Worm (Caenorhabditis elegans) whole organism, L4 larva: ENCODE data around the gene C05D12.3.

ENCODE experiments used
- F26F4.8 ChIP-seq: fragments of 200-800 bp; sonication (Bioruptor generic); conservative IDR thresholded peaks from 2 replicates; pipeline ENCODE4 v1.3.6; 2022; ENCODE audit warnings: missing genetic modification characterization, missing compliant biosample characterization
- R02D3.7 ChIP-seq: fragments of 150-350 bp; sonication (generic microtip); optimal IDR thresholded peaks from 3 replicates; lab custom pipeline; 2014; ENCODE audit warnings: missing biosample characterization, missing genetic modification characterization
- aha-1 ChIP-seq: fragments of 150-350 bp; peaks from one replicate; lab custom pipeline; 2014; ENCODE audit warnings: missing biosample characterization, missing genetic modification characterization
- ama-1 ChIP-seq: fragments of 150-350 bp; optimal IDR thresholded peaks from 2 replicates; lab custom pipeline; 2014; ENCODE audit warnings: inconsistent platforms, mixed read lengths
- ceh-32 ChIP-seq: sonication (generic microtip); optimal IDR thresholded peaks from 2 replicates; lab custom pipeline; 2016; ENCODE audit warnings: mild to moderate bottlenecking, missing genetic modification characterization, missing compliant biosample characterization; ENCODE audit not compliant: poor library complexity
- ceh-82 ChIP-seq: sonication (generic microtip); optimal IDR thresholded peaks from 2 replicates; lab custom pipeline; 2017; ENCODE audit warnings: missing biosample characterization, missing genetic modification characterization
- ces-1 ChIP-seq: fragments of 150-350 bp; sonication (generic microtip); optimal IDR thresholded peaks from 4 replicates; lab custom pipeline; 2014; ENCODE audit warnings: missing biosample characterization, missing genetic modification reagents, missing genetic modification characterization
- daf-16 ChIP-seq, 3 experiments: sonication (generic microtip); optimal IDR thresholded peaks; 2 replicates each; lab custom pipeline; 2016 to 2017; ENCODE audit warnings: missing genetic modification characterization in 3 of 3, missing genetic modification reagents in 3 of 3, mild to moderate bottlenecking in 2 of 3, missing compliant biosample characterization in 2 of 3, missing biosample characterization in 1 of 3, moderate library complexity in 1 of 3
- daf-19 ChIP-seq: fragments of 200-800 bp; sonication (Bioruptor generic); conservative IDR thresholded peaks from 2 replicates; pipeline ENCODE4 v1.3.6; 2022; ENCODE audit warnings: missing genetic modification characterization, missing compliant biosample characterization
- daf-8 ChIP-seq: fragments of 200-800 bp; sonication (Bioruptor generic); IDR thresholded peaks from 2 replicates; pipeline ENCODE4 v1.3.6; 2022; ENCODE audit warnings: missing genetic modification characterization, missing compliant biosample characterization
- dmd-6 ChIP-seq: fragments of 200-800 bp; sonication (Bioruptor generic); IDR thresholded peaks from 2 replicates; pipeline ENCODE4 v1.3.6; 2022; ENCODE audit warnings: missing genetic modification reagents, missing genetic modification characterization, missing compliant biosample characterization
- dve-1 ChIP-seq: sonication (generic microtip); optimal IDR thresholded peaks from 2 replicates; lab custom pipeline; 2017; ENCODE audit warnings: antibody characterized with exemption, mild to moderate bottlenecking, missing genetic modification characterization, missing compliant biosample characterization; ENCODE audit not compliant: insufficient read depth
- egl-43 ChIP-seq: fragments of 200-800 bp; sonication (Bioruptor generic); IDR thresholded peaks from 2 replicates; pipeline ENCODE4 v1.3.6; 2022; ENCODE audit warnings: missing genetic modification reagents, missing genetic modification characterization, missing compliant biosample characterization
- gei-8 ChIP-seq: fragments of 200-800 bp; sonication (Bioruptor generic); optimal IDR thresholded peaks from 2 replicates; lab custom pipeline; 2018; ENCODE audit warnings: mild to moderate bottlenecking, missing genetic modification characterization, missing compliant biosample characterization
- hlh-11 ChIP-seq: fragments of 200-800 bp; sonication (Bioruptor generic); optimal IDR thresholded peaks from 2 replicates; lab custom pipeline; 2018; ENCODE audit warnings: mild to moderate bottlenecking, missing genetic modification characterization, missing compliant biosample characterization
- jun-1 ChIP-seq: fragments of 150-350 bp; optimal IDR thresholded peaks from 2 replicates; lab custom pipeline; 2014; ENCODE audit warnings: missing biosample characterization, missing genetic modification reagents, missing genetic modification characterization
- lin-1 ChIP-seq: fragments of 200-800 bp; sonication (Bioruptor generic); IDR thresholded peaks from 2 replicates; pipeline ENCODE4 v1.3.6; 2022; ENCODE audit warnings: missing genetic modification reagents, missing genetic modification characterization, missing compliant biosample characterization
- lsy-2 ChIP-seq, 2 experiments: fragments of 150-350 bp in 1 of 2; sonication (generic microtip) in 1 of 2; optimal IDR thresholded peaks; 2 replicates each; lab custom pipeline; 2014 to 2017; ENCODE audit warnings: missing biosample characterization in 2 of 2, missing genetic modification characterization in 2 of 2
- madf-9 ChIP-seq: fragments of 200-800 bp; sonication (Bioruptor generic); conservative IDR thresholded peaks from 2 replicates; pipeline ENCODE4 v1.3.6; 2022; ENCODE audit warnings: missing genetic modification reagents, missing genetic modification characterization, missing compliant biosample characterization
- mdl-1 ChIP-seq, 2 experiments: fragments of 150-350 bp in 1 of 2; sonication (generic microtip) in 1 of 2; optimal IDR thresholded peaks; 2 replicates each; lab custom pipeline; 2014 to 2017; ENCODE audit warnings: missing biosample characterization in 2 of 2, missing genetic modification characterization in 2 of 2
- mxl-3 ChIP-seq: fragments of 200-800 bp; sonication (Bioruptor generic); optimal IDR thresholded peaks from 2 replicates; lab custom pipeline; 2018; ENCODE audit warnings: mild to moderate bottlenecking, missing genetic modification characterization, missing compliant biosample characterization
- nhr-11 ChIP-seq: fragments of 150-350 bp; optimal IDR thresholded peaks from 2 replicates; lab custom pipeline; 2014; ENCODE audit warnings: missing biosample characterization, missing genetic modification characterization
- nhr-237 ChIP-seq: sonication (generic microtip); optimal IDR thresholded peaks from 2 replicates; lab custom pipeline; 2017; ENCODE audit warnings: missing biosample characterization, missing genetic modification characterization
- nhr-28 ChIP-seq: fragments of 150-350 bp; optimal IDR thresholded peaks from 2 replicates; lab custom pipeline; 2014; ENCODE audit warnings: missing biosample characterization, missing genetic modification characterization
- nhr-42 ChIP-seq: fragments of 200-800 bp; sonication (Bioruptor generic); IDR thresholded peaks from 2 replicates; pipeline ENCODE4 v1.3.6; 2022; ENCODE audit warnings: missing genetic modification characterization, missing compliant biosample characterization
- nhr-76 ChIP-seq: fragments of 150-350 bp; optimal IDR thresholded peaks from 2 replicates; lab custom pipeline; 2014; ENCODE audit warnings: missing biosample characterization, missing genetic modification characterization
- nhr-77 ChIP-seq: fragments of 150-350 bp; optimal IDR thresholded peaks from 2 replicates; lab custom pipeline; 2014; ENCODE audit warnings: missing biosample characterization, missing genetic modification characterization
- pha-4 ChIP-seq, 2 experiments: fragments of 150-350 bp in 1 of 2; fragments of 200-800 bp in 1 of 2; sonication (Bioruptor generic) in 1 of 2; IDR thresholded peaks in 1 of 2; optimal IDR thresholded peaks in 1 of 2; 2 replicates each; pipeline versions ENCODE4 v1.3.6 to Lab custom; 2014 to 2022; ENCODE audit warnings: missing genetic modification characterization in 2 of 2, missing genetic modification reagents in 2 of 2, missing biosample characterization in 1 of 2, missing compliant biosample characterization in 1 of 2
- pqm-1 ChIP-seq: sonication (generic microtip); optimal IDR thresholded peaks from 2 replicates; lab custom pipeline; 2017; ENCODE audit warnings: missing biosample characterization, missing genetic modification characterization
- snpc-4 ChIP-seq: fragments of 150-350 bp; optimal IDR thresholded peaks from 2 replicates; lab custom pipeline; 2014; ENCODE audit warnings: missing biosample characterization, missing genetic modification characterization
- tag-97 ChIP-seq: fragments of 200-800 bp; sonication (Bioruptor generic); IDR thresholded peaks from 2 replicates; pipeline ENCODE4 v1.3.6; 2022; ENCODE audit warnings: missing genetic modification characterization, missing compliant biosample characterization
- unc-62 ChIP-seq, 3 experiments: fragments of 150-350 bp in 1 of 3; sonication (generic microtip); optimal IDR thresholded peaks in 2 of 3; peaks in 1 of 3; 1 replicate in 1 of 3; 2 replicates in 2 of 3; lab custom pipeline; 2014 to 2017; ENCODE audit warnings: missing biosample characterization in 3 of 3, missing genetic modification characterization in 3 of 3, missing genetic modification reagents in 3 of 3, missing genotype in 1 of 3
- zfp-3 ChIP-seq: fragments of 200-800 bp; sonication (Bioruptor generic); conservative IDR thresholded peaks from 2 replicates; pipeline ENCODE4 v1.3.6; 2022; ENCODE audit warnings: missing genetic modification reagents, missing genetic modification characterization, missing compliant biosample characterization
- ztf-7 ChIP-seq: fragments of 150-350 bp; optimal IDR thresholded peaks from 2 replicates; lab custom pipeline; 2014; ENCODE audit warnings: missing biosample characterization, missing genetic modification characterization

The C05D12.3 gene

DNA sequence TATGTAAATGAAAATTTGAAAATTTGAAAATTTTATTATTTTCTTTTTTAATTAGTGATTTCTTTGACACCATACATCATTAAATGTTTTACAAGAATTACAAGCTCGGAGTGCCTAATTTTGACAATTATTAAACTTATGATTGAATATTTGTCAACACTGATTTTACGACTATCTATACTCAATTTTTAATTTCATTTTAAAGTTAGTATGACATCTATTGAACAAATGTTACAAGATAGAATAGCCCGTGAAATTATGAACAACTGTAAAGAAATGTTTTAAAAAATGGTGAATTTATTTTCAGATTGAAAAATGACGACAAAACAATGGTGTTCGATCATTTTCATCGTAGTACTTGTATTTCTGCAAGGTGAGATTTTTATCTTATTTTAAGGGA is 7.1 kb upstream of the C05D12.3 start, which contains the start of gene C05D12.2:
TSS of gene C05D12.2 (plus strand) at position 301 of the 400 bp plus-strand sequence.
- TF ChIP-seq aha-1 (tag; lab: Kevin White, UChicago), result peak; percentile 47
- no peak for TF ChIP-seq daf-19 (GFP tag; lab: Robert Waterston, UW)
- no peak for TF ChIP-seq ces-1 (GFP tag; lab: Kevin White, UChicago)
- no peak for TF ChIP-seq pha-4 (GFP tag; IDR thresholded peaks at IDR 0.05; lab: Robert Waterston, UW)
- no peak for TF ChIP-seq pha-4 (tag; optimal IDR thresholded peaks at IDR 0.05; lab: Kevin White, UChicago)
- TF ChIP-seq, all 104 proteins: peak for 1

- peak; percentile 78 for TF ChIP-seq nhr-77
- peak; percentile 44 for TF ChIP-seq hlh-11 (tag; lab: Kevin White, UChicago)
- no peak for TF ChIP-seq nhr-237
- TF ChIP-seq egl-43 (GFP tag; lab: Robert Waterston, UW), result no peak
- peak; percentile 55 for TF ChIP-seq dve-1
- TF ChIP-seq nhr-76 (tag; lab: Kevin White, UChicago), result no peak
- TF ChIP-seq daf-16 (GFP tag; optimal IDR thresholded peaks at IDR 0.05; lab: Kevin White, UChicago), result no peak
- TF ChIP-seq daf-16 (tag; optimal IDR thresholded peaks at IDR 0.05; lab: Kevin White, UChicago), result peak; percentile 72
- TF ChIP-seq pqm-1, result peak; percentile 84
- no peak for TF ChIP-seq ceh-32 (tag; lab: Kevin White, UChicago)
- TF ChIP-seq dmd-6 (GFP tag; lab: Robert Waterston, UW), result peak; percentile 64
- no peak for TF ChIP-seq ama-1 (lab: Kevin White, UChicago)
- TF ChIP-seq mdl-1 (tag; optimal IDR thresholded peaks at IDR 0.05; lab: Kevin White, UChicago), result peak in 1 of 2 experiments; percentile 6
- TF ChIP-seq nhr-28 (tag; lab: Kevin White, UChicago), result peak; percentile 85
- no peak for TF ChIP-seq snpc-4 (tag; lab: Kevin White, UChicago)
Observed at ce11 chrII:11418476-11418875, 6.6 kb upstream of the C05D12.3 start.

ce11 chrII:11424032-11424431 is 1.0 kb upstream of the C05D12.3 start:
- TF ChIP-seq nhr-28 (tag; lab: Kevin White, UChicago) (peak; percentile 47), pqm-1 (peak; percentile 75), daf-19 (GFP tag; lab: Robert Waterston, UW) (no peak)
- TF ChIP-seq, all 104 proteins: peak for 2

DNA sequence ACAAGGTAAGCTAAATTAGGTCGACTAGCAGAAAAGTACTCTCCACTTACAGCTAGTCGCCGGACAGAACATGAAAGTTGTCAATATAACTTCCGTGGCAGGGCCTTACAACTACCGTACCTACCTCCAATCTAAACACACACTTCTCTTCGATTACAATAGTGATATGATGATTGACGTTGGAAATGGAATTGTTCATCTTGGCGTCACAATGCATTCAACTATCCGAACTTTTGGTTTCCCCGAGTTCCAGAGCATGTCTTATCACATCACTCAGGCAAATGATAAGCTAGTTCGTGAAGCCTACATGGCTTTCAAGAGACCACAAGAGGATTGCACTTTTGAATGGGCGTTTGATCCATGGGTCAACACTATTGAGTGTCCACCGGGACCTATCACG is 2.3 kb downstream of the C05D12.3 start:
- TF ChIP-seq hlh-11 (tag; lab: Kevin White, UChicago) (peak; percentile 14), dmd-6 (GFP tag; lab: Robert Waterston, UW) (peak; percentile 90), ztf-7 (no peak), daf-8 (no peak), aha-1 (tag; lab: Kevin White, UChicago) (peak; percentile 9), R02D3.7 (tag; lab: Kevin White, UChicago) (no peak)
- TF ChIP-seq, all 104 proteins: peak for 3

DNA sequence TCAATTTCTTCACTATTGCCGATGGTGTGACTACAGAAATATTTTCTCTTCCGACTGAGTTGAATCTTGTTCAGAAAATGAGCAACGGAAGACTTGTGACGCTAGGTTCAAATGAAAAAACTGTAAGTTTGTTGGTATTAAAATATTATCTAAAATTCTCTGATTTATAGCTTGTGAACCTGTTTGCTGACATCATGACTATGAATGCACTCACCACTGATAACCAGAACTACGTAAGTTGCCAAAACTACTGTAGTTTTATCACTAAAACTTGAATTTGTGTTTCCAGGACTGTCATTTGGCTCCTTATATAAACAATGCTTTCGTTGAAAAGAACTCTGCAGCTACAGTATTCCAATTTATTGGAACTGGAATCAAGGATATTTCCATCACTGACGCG is 3.5 kb downstream of the C05D12.3 start:
- TF ChIP-seq gei-8, result no peak
- TF ChIP-seq dmd-6 (GFP tag; lab: Robert Waterston, UW), result peak; percentile 52
- TF ChIP-seq hlh-11 (tag; lab: Kevin White, UChicago), result peak; percentile 5
- TF ChIP-seq nhr-11 (tag; lab: Kevin White, UChicago), result no peak
- TF ChIP-seq tag-97 (GFP tag; lab: Robert Waterston, UW), result no peak
- peak; percentile 46 for TF ChIP-seq nhr-28 (tag; lab: Kevin White, UChicago)
- TF ChIP-seq pqm-1, result peak; percentile 46
- TF ChIP-seq, all 104 proteins: peak for 4

- TF ChIP-seq aha-1 (tag; lab: Kevin White, UChicago) (peak; percentile 3), gei-8 (no peak)
Observed at ce11 chrII:11431584-11431983, 6.5 kb downstream of the C05D12.3 start, which contains the start of gene C05D12.4. Gene C05D12.4, plus strand, starts transcription at chrII:11431884.

DNA sequence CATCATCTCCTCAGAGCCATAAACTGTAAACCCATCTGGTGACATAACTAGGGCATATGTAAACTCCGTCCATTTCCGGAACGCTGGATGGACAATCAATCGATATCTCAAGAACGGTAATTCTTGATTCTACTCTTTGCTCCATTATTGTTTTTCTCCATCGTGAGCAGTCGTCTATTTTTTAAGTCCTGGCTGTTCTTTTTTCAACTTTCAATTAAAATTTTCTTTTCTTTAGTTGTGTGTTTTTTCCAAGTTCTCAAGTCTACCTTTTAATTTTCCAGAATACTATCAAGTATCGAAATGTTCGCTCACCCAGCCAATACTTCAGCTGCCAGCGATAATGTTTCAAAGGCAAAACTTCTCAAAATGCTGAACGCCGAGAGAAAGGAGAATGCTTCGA is 8.9 kb downstream of the C05D12.3 start, which contains the start of gene C05D12.5:
TSS of gene C05D12.5 (plus strand) at position 301 of the 400 bp plus-strand sequence.
- TF ChIP-seq ama-1 (lab: Kevin White, UChicago), result no peak

- TF ChIP-seq madf-9, result no peak
- no peak for TF ChIP-seq zfp-3 (GFP tag; lab: Robert Waterston, UW)
- no peak for TF ChIP-seq mxl-3 (GFP tag; lab: Kevin White, UChicago)
- TF ChIP-seq gei-8, result no peak
- no peak for TF ChIP-seq unc-62 (GFP tag; optimal IDR thresholded peaks at IDR 0.05 in 1 of 2; lab: Kevin White, UChicago)
- TF ChIP-seq unc-62 (tag; optimal IDR thresholded peaks at IDR 0.05; lab: Kevin White, UChicago), result no peak
- no peak for TF ChIP-seq lsy-2 (tag; optimal IDR thresholded peaks at IDR 0.05; lab: Kevin White, UChicago)
- peak; percentile 58 for TF ChIP-seq nhr-28 (tag; lab: Kevin White, UChicago)
- no peak for TF ChIP-seq lin-1 (GFP tag; lab: Robert Waterston, UW)
- TF ChIP-seq ceh-82 (tag; lab: Kevin White, UChicago), result no peak
- TF ChIP-seq daf-8, result no peak
- TF ChIP-seq pqm-1, result peak; percentile 93
- TF ChIP-seq daf-16 (GFP tag; optimal IDR thresholded peaks at IDR 0.05; lab: Kevin White, UChicago), result no peak
- peak; percentile 50 for TF ChIP-seq daf-16 (tag; optimal IDR thresholded peaks at IDR 0.05; lab: Kevin White, UChicago)
- TF ChIP-seq nhr-77, result peak; percentile 48
- TF ChIP-seq nhr-42 (GFP tag; lab: Robert Waterston, UW), result no peak
- TF ChIP-seq F26F4.8 (GFP tag; lab: Robert Waterston, UW), result no peak
- TF ChIP-seq jun-1 (tag; lab: Kevin White, UChicago), result no peak
Observed at ce11 chrII:11438417-11438816, 13.4 kb downstream of the C05D12.3 start, which contains the start of gene vha-6. Gene vha-6, minus strand, starts transcription at chrII:11438452.
